Worm (Caenorhabditis elegans) whole organism, L2 larva: ENCODE data around the gene tsen-2.

Experiments used
- F13H6.1 ChIP-seq: sonication (generic microtip); optimal IDR thresholded peaks from 2 replicates; lab custom pipeline; 2016; ENCODE audit warnings: missing genetic modification characterization, missing compliant biosample characterization
- R02D3.7 ChIP-seq: fragments of 150-350 bp; optimal IDR thresholded peaks from 2 replicates; lab custom pipeline; 2014; ENCODE audit warnings: missing biosample characterization, missing genetic modification characterization
- ZK546.5 ChIP-seq: sonication (generic microtip); optimal IDR thresholded peaks from 2 replicates; lab custom pipeline; 2017; ENCODE audit warnings: missing biosample characterization, missing genetic modification characterization
- ama-1 ChIP-seq: fragments of 150-350 bp; optimal IDR thresholded peaks from 2 replicates; lab custom pipeline; 2018; ENCODE audit warnings: inconsistent platforms
- nhr-11 ChIP-seq: fragments of 150-350 bp; optimal IDR thresholded peaks from 2 replicates; lab custom pipeline; 2014; ENCODE audit warnings: missing biosample characterization, missing genetic modification characterization
- skn-1 ChIP-seq: sonication (generic microtip); optimal IDR thresholded peaks from 2 replicates; lab custom pipeline; 2017; ENCODE audit warnings: missing biosample characterization, missing genetic modification characterization
- snpc-4 ChIP-seq: fragments of 150-350 bp; optimal IDR thresholded peaks from 2 replicates; lab custom pipeline; 2014; ENCODE audit warnings: missing biosample characterization, missing genetic modification characterization
- unc-62 ChIP-seq: fragments of 150-350 bp; optimal IDR thresholded peaks from 2 replicates; lab custom pipeline; 2014; ENCODE audit warnings: missing biosample characterization, missing genetic modification reagents, missing genetic modification characterization

DNA sequence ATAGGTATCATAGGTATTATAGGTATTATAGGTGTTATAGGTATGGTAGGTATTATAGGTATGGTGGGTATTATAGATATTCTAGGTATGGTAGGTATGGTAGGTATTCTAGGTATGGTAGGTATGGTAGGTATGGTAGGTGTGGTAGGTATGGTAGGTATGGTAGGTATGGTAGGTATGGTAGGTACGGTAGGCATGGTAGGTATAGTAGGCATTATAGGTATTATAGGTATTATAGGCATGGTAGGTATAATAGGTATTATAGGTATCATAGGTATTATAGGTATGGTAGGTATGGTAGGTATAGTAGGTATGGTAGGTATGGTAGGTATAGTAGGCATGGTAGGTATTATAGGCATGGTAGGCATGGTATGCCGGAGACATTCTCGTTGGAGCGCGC lies 33.9 kb upstream of the tsen-2 start:
- no peak for TF ChIP-seq nhr-11
- TF ChIP-seq ZK546.5 (tag; lab: Kevin White, UChicago), result no peak
- no peak for TF ChIP-seq snpc-4 (tag; lab: Kevin White, UChicago)
- TF ChIP-seq R02D3.7, result no peak
- no peak for TF ChIP-seq ama-1 (lab: Kevin White, UChicago)
- TF ChIP-seq unc-62 (GFP tag; lab: Kevin White, UChicago), result no peak
- no peak for TF ChIP-seq skn-1 (tag; lab: Kevin White, UChicago)
- no peak for TF ChIP-seq F13H6.1 (tag; lab: Kevin White, UChicago)
